Worm (Caenorhabditis elegans): ENCODE measurements around the gene abcx-1.

Gene abcx-1

ce11 chrII:6493709-6494326 lies 38.1 kb upstream of the abcx-1 start:
- TF ChIP-seq xnd-1 (tag; optimal IDR thresholded peaks at IDR 0.05) (peak; percentile 35), madf-3 (GFP tag; IDR thresholded peaks at IDR 0.05) (0 out of 2 replicates have a peak, but pooled peaks have one; percentile 1), hrde-1 (tag; optimal IDR thresholded peaks at IDR 0.05; ENCODE audit: borderline replicate concordance) (peak; percentile 28), madf-6 (GFP tag; IDR thresholded peaks at IDR 0.05) (peak; percentile 53; the same call in 1 of the 2 replicates), attf-3 (GFP tag; conservative IDR thresholded peaks at IDR 0.05) (no peak), ama-1 (optimal IDR thresholded peaks at IDR 0.05) (no peak), ama-1 (GFP tag; optimal IDR thresholded peaks at IDR 0.05) (peak in 1 of 2 experiments; percentile 6), F52B5.7 (tag; optimal IDR thresholded peaks at IDR 0.05) (no peak), pha-4 (tag; optimal IDR thresholded peaks at IDR 0.05) (no peak), dpl-1 (GFP tag; optimal IDR thresholded peaks at IDR 0.05) (no peak), snpc-4 (GFP tag; optimal IDR thresholded peaks at IDR 0.05) (no peak), snpc-4 (tag; optimal IDR thresholded peaks at IDR 0.05) (no peak), let-526 (GFP tag; IDR thresholded peaks at IDR 0.05) (no peak), snpc-3.4 (tag; optimal IDR thresholded peaks at IDR 0.05) (peak; percentile 14), ztf-18 (tag; optimal IDR thresholded peaks at IDR 0.05) (no peak), lin-54 (GFP tag; optimal IDR thresholded peaks at IDR 0.05) (peak; percentile 1), pbrm-1 (GFP tag; IDR thresholded peaks at IDR 0.05) (0 out of 2 replicates have a peak, but pooled peaks have one; percentile 28), repo-1 (tag; optimal IDR thresholded peaks at IDR 0.05) (peak; percentile 26), F49E8.2 (tag; optimal IDR thresholded peaks at IDR 0.05; ENCODE audit: insufficient read depth) (peak; percentile 31), nhr-120 (GFP tag; IDR thresholded peaks at IDR 0.05) (no peak), mcd-1 (GFP tag; IDR thresholded peaks at IDR 0.05) (no peak), ceh-100 (GFP tag; IDR thresholded peaks at IDR 0.05) (0 out of 2 replicates have a peak, but pooled peaks have one; percentile 35), madf-10 (tag; optimal IDR thresholded peaks at IDR 0.05) (no peak), hsf-1 (GFP tag; IDR thresholded peaks at IDR 0.05) (peak; percentile 60)

- TF ChIP-seq zim-3 (tag; optimal IDR thresholded peaks at IDR 0.05) (no peak), pha-4 (tag; optimal IDR thresholded peaks at IDR 0.05) (no peak), nhr-90 (tag; optimal IDR thresholded peaks at IDR 0.05) (no peak), unc-130 (GFP tag; optimal IDR thresholded peaks at IDR 0.05) (no peak), F39B2.1 (GFP tag; IDR thresholded peaks at IDR 0.05) (no peak), madf-10 (tag; optimal IDR thresholded peaks at IDR 0.05) (no peak), atf-7 (tag; optimal IDR thresholded peaks at IDR 0.05) (no peak), ztf-28 (GFP tag; IDR thresholded peaks at IDR 0.05) (no peak), F37B4.10 (GFP tag; IDR thresholded peaks at IDR 0.05) (no peak), nhr-120 (GFP tag; IDR thresholded peaks at IDR 0.05) (no peak), somi-1 (GFP tag; optimal IDR thresholded peaks at IDR 0.05) (no peak), attf-5 (GFP tag; optimal IDR thresholded peaks at IDR 0.05) (no peak), Y95B8A.8 (GFP tag; IDR thresholded peaks at IDR 0.05) (no peak), die-1 (tag; optimal IDR thresholded peaks at IDR 0.05) (no peak), B0261.1 (tag; optimal IDR thresholded peaks at IDR 0.05) (no peak), nfya-1 (tag; optimal IDR thresholded peaks at IDR 0.05; ENCODE audit: borderline replicate concordance, insufficient read depth) (no peak), lin-35 (GFP tag; optimal IDR thresholded peaks at IDR 0.05) (no peak)
These were observed 35.5 kb upstream of the abcx-1 start for ce11 chrII:6496496-6496895.

All from whole organism, young adult.